Worm (Caenorhabditis elegans) whole organism, midembryonic: ENCODE data around the gene F19G12.8.
A peak's percentile ranks its signal among the peaks of the same experiment; 100 is the strongest.
"Not testable (repeated sequence)": the region's sequence is repeated elsewhere in the genome, so short reads cannot be mapped to it uniquely, and the experiment has no call there.

Experiments
- T22C8.4 ChIP-seq: fragments of 200-800 bp; sonication (Bioruptor generic); IDR thresholded peaks from 2 replicates; pipeline ENCODE4 v1.3.6; 2022; ENCODE audit warnings: missing genetic modification characterization, missing compliant biosample characterization
- cog-1 ChIP-seq: sonication (generic microtip); optimal IDR thresholded peaks from 2 replicates; lab custom pipeline; 2016; ENCODE audit warnings: missing genetic modification characterization, missing compliant biosample characterization
- flt-1 ChIP-seq: fragments of 200-800 bp; sonication (Bioruptor generic); IDR thresholded peaks from 2 replicates; pipeline ENCODE4 v1.3.6; 2022; ENCODE audit warnings: missing genetic modification characterization, missing compliant biosample characterization
- klf-2 ChIP-seq: fragments of 200-800 bp; sonication (Bioruptor generic); conservative IDR thresholded peaks from 2 replicates; pipeline ENCODE4 v1.3.6; 2022; ENCODE audit warnings: missing genetic modification reagents, missing genetic modification characterization, missing compliant biosample characterization
- med-1 ChIP-seq: sonication (generic microtip); optimal IDR thresholded peaks from 2 replicates; lab custom pipeline; 2017; ENCODE audit warnings: missing genetic modification characterization, mild to moderate bottlenecking, missing compliant biosample characterization, antibody characterized with exemption, missing genetic modification reagents; ENCODE audit not compliant: insufficient read depth
- ref-1 ChIP-seq: fragments of 200-800 bp; sonication (Bioruptor generic); conservative IDR thresholded peaks from 2 replicates; pipeline ENCODE4 v1.3.6; 2022; ENCODE audit warnings: missing genetic modification reagents, missing genetic modification characterization, missing compliant biosample characterization
- tab-1 ChIP-seq: fragments of 200-800 bp; sonication (Bioruptor generic); IDR thresholded peaks from 2 replicates; pipeline ENCODE4 v1.3.6; 2022; ENCODE audit warnings: missing genetic modification characterization, missing compliant biosample characterization
- ztf-23 ChIP-seq: fragments of 200-800 bp; sonication (Bioruptor generic); IDR thresholded peaks from 2 replicates; pipeline ENCODE4 v1.3.6; 2022; ENCODE audit warnings: missing genetic modification reagents, missing genetic modification characterization, missing compliant biosample characterization
- ztf-29 ChIP-seq: fragments of 200-800 bp; sonication (Bioruptor generic); IDR thresholded peaks from 2 replicates; pipeline ENCODE4 v1.3.6; 2022; ENCODE audit warnings: missing genetic modification reagents, missing genetic modification characterization, missing compliant biosample characterization

The F19G12.8 gene

DNA sequence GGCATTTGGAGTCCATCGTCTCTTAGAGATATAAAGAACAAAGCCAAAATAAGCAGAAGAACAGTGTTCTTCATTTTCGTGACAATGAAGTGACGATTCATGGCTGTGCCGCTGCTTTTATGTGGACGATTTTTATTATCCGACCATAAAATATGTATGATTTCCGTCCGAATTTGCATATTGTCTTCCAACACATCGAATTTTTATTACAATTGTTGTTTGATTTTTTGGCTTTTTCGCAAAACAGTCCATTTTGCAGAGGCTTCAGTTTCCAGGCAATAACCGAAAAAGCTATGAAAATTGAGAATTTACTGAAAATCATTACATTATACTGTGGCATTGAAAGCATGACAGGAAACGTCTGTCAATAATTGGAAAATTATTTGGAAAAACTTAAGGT, 32.6 kb upstream of the F19G12.8 start, which contains the start of gene F56C3.8:
Gene F56C3.8, minus strand, starts transcription at position 101 of the 400 bp plus-strand sequence.
- TF ChIP-seq flt-1 (GFP tag; lab: Robert Waterston, UW) (no peak), ref-1 (no peak), ztf-29 (GFP tag; lab: Robert Waterston, UW) (no peak), klf-2 (GFP tag; lab: Robert Waterston, UW) (no peak), T22C8.4 (GFP tag; lab: Robert Waterston, UW) (no peak), med-1 (GFP tag; lab: Kevin White, UChicago) (no peak), tab-1 (GFP tag; lab: Robert Waterston, UW) (no peak), cog-1 (tag; lab: Kevin White, UChicago) (no peak), ztf-23 (GFP tag; lab: Robert Waterston, UW) (no peak)

ce11 chrX:1386893-1387367, 30.2 kb upstream of the F19G12.8 start, which contains the start of gene F56C3.1:
TSS of gene F56C3.1 (plus strand) at chrX:1387317.
- TF ChIP-seq ref-1 (no peak), flt-1 (GFP tag; lab: Robert Waterston, UW) (no peak), ztf-29 (GFP tag; lab: Robert Waterston, UW) (no peak), klf-2 (GFP tag; lab: Robert Waterston, UW) (no peak), T22C8.4 (GFP tag; lab: Robert Waterston, UW) (no peak), med-1 (GFP tag; lab: Kevin White, UChicago) (no peak), tab-1 (GFP tag; lab: Robert Waterston, UW) (no peak), cog-1 (tag; lab: Kevin White, UChicago) (no peak), ztf-23 (GFP tag; lab: Robert Waterston, UW) (no peak)

ce11 chrX:1389382-1389983, 27.6 kb upstream of the F19G12.8 start:
- no peak for TF ChIP-seq flt-1 (GFP tag; lab: Robert Waterston, UW)
- TF ChIP-seq cog-1 (tag; lab: Kevin White, UChicago): peak; percentile 40
- no peak for TF ChIP-seq ref-1

ce11 chrX:1393891-1394290, 23.2 kb upstream of the F19G12.8 start, which contains the start of gene F56C3.9:
TSS of gene F56C3.9 (minus strand) at chrX:1393991.
- TF ChIP-seq med-1 (GFP tag; lab: Kevin White, UChicago) (no peak), tab-1 (GFP tag; lab: Robert Waterston, UW) (no peak), cog-1 (tag; lab: Kevin White, UChicago) (no peak), ztf-23 (GFP tag; lab: Robert Waterston, UW) (no peak), flt-1 (GFP tag; lab: Robert Waterston, UW) (no peak), ref-1 (no peak), klf-2 (GFP tag; lab: Robert Waterston, UW) (no peak), T22C8.4 (GFP tag; lab: Robert Waterston, UW) (no peak), ztf-29 (GFP tag; lab: Robert Waterston, UW) (no peak)

- TF ChIP-seq ztf-29 (GFP tag; lab: Robert Waterston, UW): no peak
- no peak for TF ChIP-seq T22C8.4 (GFP tag; lab: Robert Waterston, UW)
- TF ChIP-seq klf-2 (GFP tag; lab: Robert Waterston, UW): no peak
- no peak for TF ChIP-seq ref-1
- no peak for TF ChIP-seq tab-1 (GFP tag; lab: Robert Waterston, UW)
- TF ChIP-seq cog-1 (tag; lab: Kevin White, UChicago): no peak
- no peak for TF ChIP-seq ztf-23 (GFP tag; lab: Robert Waterston, UW)
- no peak for TF ChIP-seq med-1 (GFP tag; lab: Kevin White, UChicago)
These were observed 22.7 kb upstream of the F19G12.8 start for ce11 chrX:1394437-1394836.

- TF ChIP-seq tab-1 (GFP tag; lab: Robert Waterston, UW) (no peak), T22C8.4 (GFP tag; lab: Robert Waterston, UW) (no peak), ztf-23 (GFP tag; lab: Robert Waterston, UW) (no peak), ztf-29 (GFP tag; lab: Robert Waterston, UW) (no peak), med-1 (GFP tag; lab: Kevin White, UChicago) (no peak), klf-2 (GFP tag; lab: Robert Waterston, UW) (no peak), flt-1 (GFP tag; lab: Robert Waterston, UW) (no peak), cog-1 (tag; lab: Kevin White, UChicago) (no peak), ref-1 (no peak)
These were observed 21.3 kb upstream of the F19G12.8 start for ce11 chrX:1395793-1396192.

DNA sequence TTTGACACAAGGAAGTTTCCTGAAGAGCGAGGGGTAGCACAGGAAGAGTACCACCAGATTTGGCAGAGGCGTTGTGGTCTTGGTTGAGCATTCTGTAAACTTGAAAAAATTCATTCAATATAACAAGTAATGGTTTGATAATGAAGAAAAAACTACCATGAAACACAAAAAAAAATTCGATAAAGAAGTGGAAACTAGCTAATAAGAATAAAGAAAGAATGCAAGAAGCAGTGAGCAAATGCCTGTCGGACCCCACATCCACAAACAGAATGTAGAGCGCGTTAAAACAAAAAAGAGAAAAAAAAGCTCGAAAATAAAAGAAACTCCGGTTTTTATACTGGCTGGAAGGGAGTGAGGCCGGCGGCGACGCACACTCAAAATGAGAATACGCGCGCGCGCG, 19.6 kb upstream of the F19G12.8 start, which contains the start of gene H39E20.1:
Gene H39E20.1, minus strand, starts transcription at position 101 of the 400 bp plus-strand sequence.
- TF ChIP-seq ztf-23 (GFP tag; lab: Robert Waterston, UW) (no peak), ztf-29 (GFP tag; lab: Robert Waterston, UW) (no peak), flt-1 (GFP tag; lab: Robert Waterston, UW) (no peak), T22C8.4 (GFP tag; lab: Robert Waterston, UW) (no peak), klf-2 (GFP tag; lab: Robert Waterston, UW) (no peak), ref-1 (no peak), med-1 (GFP tag; lab: Kevin White, UChicago) (no peak), cog-1 (tag; lab: Kevin White, UChicago) (no peak), tab-1 (GFP tag; lab: Robert Waterston, UW) (no peak)

- no peak for TF ChIP-seq med-1 (GFP tag; lab: Kevin White, UChicago)
- TF ChIP-seq T22C8.4 (GFP tag; lab: Robert Waterston, UW): no peak
- no peak for TF ChIP-seq ztf-23 (GFP tag; lab: Robert Waterston, UW)
- TF ChIP-seq ztf-29 (GFP tag; lab: Robert Waterston, UW): no peak
- TF ChIP-seq klf-2 (GFP tag; lab: Robert Waterston, UW): no peak
- no peak for TF ChIP-seq flt-1 (GFP tag; lab: Robert Waterston, UW)
- TF ChIP-seq tab-1 (GFP tag; lab: Robert Waterston, UW): no peak
- TF ChIP-seq ref-1: no peak
- no peak for TF ChIP-seq cog-1 (tag; lab: Kevin White, UChicago)
These were observed 15.9 kb upstream of the F19G12.8 start, which contains the start of gene ZK402.5 for ce11 chrX:1401259-1401658. TSS of gene ZK402.5 (minus strand) at chrX:1401359.

ce11 chrX:1403444-1403843, 13.7 kb upstream of the F19G12.8 start, which contains the start of gene ZK402.2:
TSS of gene ZK402.2 (plus strand) at chrX:1403744.
- not testable (repeated sequence) for TF ChIP-seq ztf-23 (GFP tag; lab: Robert Waterston, UW); klf-2 (GFP tag; lab: Robert Waterston, UW); med-1 (GFP tag; lab: Kevin White, UChicago)
